Worm (Caenorhabditis elegans) whole organism, midembryonic: ENCODE results near the gene srg-28.
A peak's percentile ranks its signal among the peaks of the same experiment; 100 is the strongest.

ENCODE experiments used
- T22C8.4 ChIP-seq: fragments of 200-800 bp; sonication (Bioruptor generic); IDR thresholded peaks from 2 replicates; pipeline ENCODE4 v1.3.6; 2022; ENCODE audit warnings: missing genetic modification characterization, missing compliant biosample characterization
- cog-1 ChIP-seq: sonication (generic microtip); optimal IDR thresholded peaks from 2 replicates; lab custom pipeline; 2016; ENCODE audit warnings: missing genetic modification characterization, missing compliant biosample characterization
- flt-1 ChIP-seq: fragments of 200-800 bp; sonication (Bioruptor generic); IDR thresholded peaks from 2 replicates; pipeline ENCODE4 v1.3.6; 2022; ENCODE audit warnings: missing genetic modification characterization, missing compliant biosample characterization
- klf-2 ChIP-seq: fragments of 200-800 bp; sonication (Bioruptor generic); conservative IDR thresholded peaks from 2 replicates; pipeline ENCODE4 v1.3.6; 2022; ENCODE audit warnings: missing genetic modification reagents, missing genetic modification characterization, missing compliant biosample characterization
- med-1 ChIP-seq: sonication (generic microtip); optimal IDR thresholded peaks from 2 replicates; lab custom pipeline; 2017; ENCODE audit warnings: missing genetic modification characterization, mild to moderate bottlenecking, missing compliant biosample characterization, antibody characterized with exemption, missing genetic modification reagents; ENCODE audit not compliant: insufficient read depth
- ref-1 ChIP-seq: fragments of 200-800 bp; sonication (Bioruptor generic); conservative IDR thresholded peaks from 2 replicates; pipeline ENCODE4 v1.3.6; 2022; ENCODE audit warnings: missing genetic modification reagents, missing genetic modification characterization, missing compliant biosample characterization
- tab-1 ChIP-seq: fragments of 200-800 bp; sonication (Bioruptor generic); IDR thresholded peaks from 2 replicates; pipeline ENCODE4 v1.3.6; 2022; ENCODE audit warnings: missing genetic modification characterization, missing compliant biosample characterization
- ztf-23 ChIP-seq: fragments of 200-800 bp; sonication (Bioruptor generic); IDR thresholded peaks from 2 replicates; pipeline ENCODE4 v1.3.6; 2022; ENCODE audit warnings: missing genetic modification reagents, missing genetic modification characterization, missing compliant biosample characterization
- ztf-29 ChIP-seq: fragments of 200-800 bp; sonication (Bioruptor generic); IDR thresholded peaks from 2 replicates; pipeline ENCODE4 v1.3.6; 2022; ENCODE audit warnings: missing genetic modification reagents, missing genetic modification characterization, missing compliant biosample characterization

Gene srg-28

DNA sequence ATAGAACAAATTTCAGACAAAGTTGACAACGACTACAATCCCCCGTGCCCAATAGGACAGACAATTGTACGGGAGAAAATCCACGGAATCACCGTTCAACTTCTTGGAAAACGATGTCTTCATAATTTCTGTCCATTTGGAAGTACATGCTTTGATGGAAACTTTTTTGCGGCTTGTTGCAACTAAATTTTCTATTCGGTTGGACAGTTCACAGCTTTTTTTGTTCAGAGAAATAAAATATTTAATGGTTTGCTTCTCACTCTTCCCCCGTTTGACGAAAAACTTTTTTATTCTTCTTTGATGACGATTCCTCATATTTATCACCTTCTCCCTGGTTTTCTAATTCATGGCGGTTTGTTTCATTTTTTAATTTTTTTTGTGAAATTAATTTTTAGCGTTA, 20.6 kb upstream of the srg-28 start, which contains the start of gene C10G8.2:
TSS of gene C10G8.2 (plus strand) at position 301 of the 400 bp plus-strand sequence.
- TF ChIP-seq ztf-29 (no peak), med-1 (GFP tag; lab: Kevin White, UChicago) (no peak), tab-1 (GFP tag; lab: Robert Waterston, UW) (no peak), T22C8.4 (GFP tag; lab: Robert Waterston, UW) (no peak), ref-1 (GFP tag; lab: Robert Waterston, UW) (no peak), cog-1 (tag; lab: Kevin White, UChicago) (no peak), klf-2 (GFP tag; lab: Robert Waterston, UW) (no peak), flt-1 (GFP tag; lab: Robert Waterston, UW) (no peak), ztf-23 (GFP tag; lab: Robert Waterston, UW) (no peak)

DNA sequence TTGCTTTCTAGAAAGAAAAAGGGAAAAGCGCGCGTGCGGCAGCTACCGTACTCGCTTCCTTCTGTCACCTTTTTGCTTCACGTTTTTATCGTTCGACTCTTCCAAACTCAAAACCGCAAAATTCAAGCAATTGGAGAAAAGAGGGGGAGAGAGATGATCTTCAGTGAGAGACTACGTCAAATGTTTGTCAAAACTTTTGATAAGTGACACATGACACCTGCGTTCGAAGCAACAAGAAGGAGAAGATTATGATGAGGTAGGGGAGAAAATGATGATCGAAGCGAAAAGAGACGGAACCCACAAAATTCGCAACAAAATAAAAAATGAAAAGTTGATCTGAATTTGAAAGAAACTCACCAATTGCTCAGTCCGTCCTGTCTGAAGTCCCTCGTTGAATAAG, 16.3 kb upstream of the srg-28 start:
- TF ChIP-seq ref-1 (GFP tag; lab: Robert Waterston, UW) (no peak), med-1 (GFP tag; lab: Kevin White, UChicago) (no peak), T22C8.4 (GFP tag; lab: Robert Waterston, UW) (no peak), flt-1 (GFP tag; lab: Robert Waterston, UW) (no peak), cog-1 (tag; lab: Kevin White, UChicago) (no peak), ztf-23 (GFP tag; lab: Robert Waterston, UW) (no peak), klf-2 (GFP tag; lab: Robert Waterston, UW) (no peak), ztf-29 (no peak), tab-1 (GFP tag; lab: Robert Waterston, UW) (no peak)

DNA sequence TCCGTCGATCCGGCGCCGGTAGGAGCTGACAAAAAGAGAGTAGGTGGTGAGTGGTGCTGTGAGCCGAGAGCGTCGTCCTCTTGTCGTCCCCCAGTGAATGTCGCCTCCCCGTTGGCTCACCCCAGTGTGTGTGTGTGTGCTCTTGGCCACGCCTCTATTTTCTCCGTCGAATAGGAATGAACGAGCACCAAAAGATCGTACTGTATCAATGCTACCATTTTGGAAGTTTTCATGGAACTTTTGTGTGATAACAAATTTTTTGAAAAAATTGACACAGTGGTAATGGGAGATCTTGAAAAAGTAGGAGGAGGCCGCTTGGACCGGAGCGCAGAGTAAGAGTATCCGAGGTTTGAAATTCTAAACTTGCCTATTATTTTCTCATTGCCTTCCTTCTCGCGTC, 15.2 kb upstream of the srg-28 start, which contains the start of gene ceh-34:
TSS of gene ceh-34 (minus strand) at position 101 of the 400 bp plus-strand sequence.
- TF ChIP-seq cog-1 (tag; lab: Kevin White, UChicago) (no peak), ztf-23 (GFP tag; lab: Robert Waterston, UW) (no peak), flt-1 (GFP tag; lab: Robert Waterston, UW) (no peak), tab-1 (GFP tag; lab: Robert Waterston, UW) (no peak), ref-1 (GFP tag; lab: Robert Waterston, UW) (no peak), T22C8.4 (GFP tag; lab: Robert Waterston, UW) (no peak), klf-2 (GFP tag; lab: Robert Waterston, UW) (no peak), med-1 (GFP tag; lab: Kevin White, UChicago) (no peak), ztf-29 (no peak)

DNA sequence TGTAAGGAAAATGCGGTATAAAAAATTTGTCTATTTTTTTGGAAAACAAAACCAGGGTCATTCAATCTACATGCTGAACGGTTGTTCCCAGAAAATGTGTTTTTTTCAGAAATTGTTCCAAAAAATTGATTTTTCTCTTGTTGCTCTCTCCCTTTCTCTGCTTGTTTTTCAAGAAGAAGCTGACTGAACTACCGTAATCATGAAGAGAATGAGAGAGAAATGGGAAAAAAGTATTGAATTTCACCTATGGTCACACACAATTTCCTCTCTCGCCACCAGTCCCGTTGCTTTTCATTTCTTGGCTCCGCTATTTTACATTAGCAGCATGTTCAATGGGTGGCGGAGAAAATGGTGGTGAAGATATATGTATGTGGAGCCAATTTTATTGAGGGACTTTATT, 11.9 kb upstream of the srg-28 start:
- TF ChIP-seq flt-1 (GFP tag; lab: Robert Waterston, UW), result no peak
- no peak for TF ChIP-seq klf-2 (GFP tag; lab: Robert Waterston, UW)
- TF ChIP-seq T22C8.4 (GFP tag; lab: Robert Waterston, UW), result no peak
- no peak for TF ChIP-seq ztf-29
- TF ChIP-seq tab-1 (GFP tag; lab: Robert Waterston, UW), result no peak
- TF ChIP-seq ztf-23 (GFP tag; lab: Robert Waterston, UW), result no peak
- no peak for TF ChIP-seq med-1 (GFP tag; lab: Kevin White, UChicago)
- TF ChIP-seq ref-1 (GFP tag; lab: Robert Waterston, UW), result no peak
- TF ChIP-seq cog-1 (tag; lab: Kevin White, UChicago), result no peak

DNA sequence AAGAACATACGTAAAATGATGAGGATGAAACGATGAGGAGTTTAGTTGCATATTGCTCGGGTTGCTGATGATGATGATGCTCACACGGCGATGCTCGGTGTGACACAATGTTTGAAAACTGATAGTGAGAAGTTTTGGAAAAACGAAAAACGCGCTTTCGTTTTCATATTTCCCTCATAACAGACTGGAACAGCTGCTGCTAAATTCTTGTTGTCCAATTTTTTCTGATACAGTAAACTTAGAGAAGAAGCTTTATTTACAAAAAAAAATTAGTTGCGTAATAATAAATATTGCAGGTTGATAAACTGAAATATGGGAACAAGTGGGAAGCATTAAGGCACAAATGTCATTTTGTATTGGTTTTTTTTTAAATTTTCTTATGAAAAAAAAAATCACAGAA, 10.1 kb upstream of the srg-28 start, which contains the start of gene ceh-33:
TSS of gene ceh-33 (minus strand) at position 101 of the 400 bp plus-strand sequence.
- TF ChIP-seq ztf-29, result no peak
- TF ChIP-seq T22C8.4 (GFP tag; lab: Robert Waterston, UW), result no peak
- TF ChIP-seq flt-1 (GFP tag; lab: Robert Waterston, UW), result no peak
- TF ChIP-seq ztf-23 (GFP tag; lab: Robert Waterston, UW), result no peak
- no peak for TF ChIP-seq tab-1 (GFP tag; lab: Robert Waterston, UW)
- TF ChIP-seq ref-1 (GFP tag; lab: Robert Waterston, UW), result no peak
- TF ChIP-seq cog-1 (tag; lab: Kevin White, UChicago), result no peak
- no peak for TF ChIP-seq med-1 (GFP tag; lab: Kevin White, UChicago)
- TF ChIP-seq klf-2 (GFP tag; lab: Robert Waterston, UW), result no peak

DNA sequence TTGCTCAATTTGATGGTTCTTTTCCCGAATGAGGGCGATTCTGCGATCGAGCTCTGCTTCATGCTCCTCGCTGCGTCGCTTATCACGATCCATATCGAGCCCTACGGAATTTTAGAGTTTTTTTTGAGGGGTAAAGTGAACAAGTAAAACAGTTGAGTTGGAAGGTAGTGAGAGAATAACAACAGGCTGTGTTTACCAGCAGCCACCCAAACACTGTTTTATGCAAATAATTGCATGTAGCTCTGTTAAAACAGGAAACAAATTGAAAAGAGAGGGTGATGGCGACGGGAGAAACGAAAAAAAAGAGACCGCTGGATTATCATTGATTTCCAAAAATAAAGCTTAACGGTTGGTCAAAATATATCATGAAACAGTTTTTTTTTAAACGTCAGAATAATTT, 6.4 kb upstream of the srg-28 start, which contains the start of gene C10G8.8:
TSS of gene C10G8.8 (minus strand) at position 101 of the 400 bp plus-strand sequence.
- TF ChIP-seq T22C8.4 (GFP tag; lab: Robert Waterston, UW) (no peak), cog-1 (tag; lab: Kevin White, UChicago) (no peak), ztf-29 (no peak), med-1 (GFP tag; lab: Kevin White, UChicago) (no peak), ztf-23 (GFP tag; lab: Robert Waterston, UW) (no peak), klf-2 (GFP tag; lab: Robert Waterston, UW) (no peak), flt-1 (GFP tag; lab: Robert Waterston, UW) (no peak), tab-1 (GFP tag; lab: Robert Waterston, UW) (no peak), ref-1 (GFP tag; lab: Robert Waterston, UW) (no peak)

DNA sequence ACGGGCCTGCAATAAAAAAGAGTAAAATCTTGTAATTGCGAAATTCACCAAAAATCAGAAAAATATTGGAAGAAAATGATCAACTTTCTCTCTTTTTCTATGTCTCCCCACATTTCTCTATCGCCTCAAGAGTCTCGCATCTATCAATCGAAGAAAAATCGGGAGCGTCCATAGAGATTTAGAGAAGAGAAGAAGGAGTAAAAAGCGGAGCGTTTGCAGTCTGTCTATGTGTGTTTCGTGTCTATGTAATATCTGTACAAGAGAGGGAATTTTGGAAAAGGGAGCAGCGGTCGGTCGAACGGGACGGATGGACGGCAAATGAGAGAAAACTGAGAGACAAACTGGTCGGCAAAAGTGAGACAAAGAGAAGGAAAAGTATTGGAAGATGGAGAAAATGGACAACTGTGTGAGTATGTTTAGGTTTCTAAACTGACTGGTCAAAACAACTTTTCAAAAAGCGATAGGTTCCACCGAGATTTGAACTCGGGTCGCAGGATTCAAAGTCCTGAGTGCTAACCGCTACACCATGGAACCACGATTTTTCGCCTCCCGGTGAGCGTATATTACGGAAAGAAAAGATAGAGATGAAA, 4.9 kb upstream of the srg-28 start:
- TF ChIP-seq ztf-29, result no peak
- TF ChIP-seq klf-2 (GFP tag; lab: Robert Waterston, UW), result 0 out of 2 replicates have a peak, but pooled peaks have one; percentile 13

DNA sequence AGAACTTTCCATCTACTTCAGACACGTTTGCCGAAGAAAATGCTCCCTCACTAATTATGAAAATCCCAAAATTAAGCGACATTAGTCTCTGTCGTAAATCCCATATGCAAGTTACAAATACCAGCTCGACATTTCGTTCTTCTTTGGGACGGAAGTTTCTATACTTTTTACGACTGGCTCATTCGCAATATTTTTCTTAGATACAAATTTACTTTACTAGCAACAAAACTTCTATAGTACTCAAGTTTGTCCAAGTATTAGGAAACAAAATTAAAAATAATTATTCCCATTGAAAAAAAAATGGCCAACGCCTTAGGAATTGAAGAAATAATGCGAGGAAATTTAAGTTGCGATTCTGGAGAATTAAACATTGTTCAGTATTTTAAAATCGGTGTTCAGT, 3.7 kb upstream of the srg-28 start, which contains the start of gene srg-26:
TSS of gene srg-26 (plus strand) at position 301 of the 400 bp plus-strand sequence.
- TF ChIP-seq T22C8.4 (GFP tag; lab: Robert Waterston, UW), result no peak
- no peak for TF ChIP-seq flt-1 (GFP tag; lab: Robert Waterston, UW)
- TF ChIP-seq med-1 (GFP tag; lab: Kevin White, UChicago), result no peak
- TF ChIP-seq tab-1 (GFP tag; lab: Robert Waterston, UW), result no peak
- TF ChIP-seq cog-1 (tag; lab: Kevin White, UChicago), result no peak
- TF ChIP-seq ztf-29, result no peak
- no peak for TF ChIP-seq ztf-23 (GFP tag; lab: Robert Waterston, UW)
- no peak for TF ChIP-seq ref-1 (GFP tag; lab: Robert Waterston, UW)
- no peak for TF ChIP-seq klf-2 (GFP tag; lab: Robert Waterston, UW)

DNA sequence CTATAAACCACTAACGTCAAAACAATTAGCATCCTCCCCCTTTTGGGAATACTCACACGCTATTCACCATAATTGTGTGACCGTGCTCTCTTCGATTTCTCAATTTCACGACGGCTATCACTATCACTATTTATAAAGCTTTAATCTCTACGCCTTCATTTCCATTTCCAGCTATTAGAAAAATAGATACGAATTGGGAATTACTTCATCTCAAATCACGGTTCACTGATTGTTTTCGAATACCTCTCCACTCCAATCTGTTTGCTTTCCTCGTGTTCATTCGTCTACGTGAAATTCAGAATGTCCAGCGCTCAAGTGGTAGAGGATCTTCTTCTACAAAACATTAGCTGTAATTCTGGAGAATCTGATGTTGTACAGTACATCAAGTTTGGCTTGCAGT, 2.2 kb downstream of the srg-28 start, which contains the start of gene srg-29:
TSS of gene srg-29 (plus strand) at position 301 of the 400 bp plus-strand sequence.
- TF ChIP-seq ztf-23 (GFP tag; lab: Robert Waterston, UW) (no peak), med-1 (GFP tag; lab: Kevin White, UChicago) (no peak), ref-1 (GFP tag; lab: Robert Waterston, UW) (no peak), tab-1 (GFP tag; lab: Robert Waterston, UW) (no peak), klf-2 (GFP tag; lab: Robert Waterston, UW) (no peak), T22C8.4 (GFP tag; lab: Robert Waterston, UW) (no peak), flt-1 (GFP tag; lab: Robert Waterston, UW) (no peak), ztf-29 (no peak), cog-1 (tag; lab: Kevin White, UChicago) (no peak)
